Worm (Caenorhabditis elegans): ENCODE data around the gene C55A6.12.

DNA sequence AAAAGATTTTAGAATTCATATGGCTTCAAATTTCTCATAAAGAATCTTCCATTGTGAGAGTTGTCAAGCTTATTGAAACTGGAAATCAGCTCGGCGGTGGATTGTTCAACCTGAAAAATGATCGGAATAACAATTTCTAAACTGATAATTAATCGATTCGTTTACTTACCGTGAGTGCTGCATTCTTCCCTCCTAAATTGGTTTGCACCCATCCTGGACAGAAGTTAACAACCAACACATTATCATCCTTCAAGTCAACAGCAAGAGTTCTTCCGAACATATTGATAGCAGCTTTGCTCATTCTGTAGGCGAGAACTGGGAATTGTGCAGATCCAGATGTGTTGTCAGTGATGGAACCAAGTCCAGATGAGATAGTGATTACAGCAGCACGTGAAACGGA, 12.2 kb upstream of the C55A6.12 start:
- no peak for TF ChIP-seq lin-13 (tag; optimal IDR thresholded peaks at IDR 0.05)
- no peak for TF ChIP-seq flh-1 (GFP tag; optimal IDR thresholded peaks at IDR 0.05)
- TF ChIP-seq mab-5 (tag; optimal IDR thresholded peaks at IDR 0.05): no peak
- TF ChIP-seq unc-62 (GFP tag; optimal IDR thresholded peaks at IDR 0.05): no peak
- no peak for TF ChIP-seq ceh-83 (GFP tag; optimal IDR thresholded peaks at IDR 0.05)
- no peak for TF ChIP-seq mep-1 (tag; optimal IDR thresholded peaks at IDR 0.05)
- TF ChIP-seq nhr-237 (tag; optimal IDR thresholded peaks at IDR 0.05): no peak
- no peak for TF ChIP-seq pha-4 (tag; optimal IDR thresholded peaks at IDR 0.05)
- TF ChIP-seq nhr-12 (tag; optimal IDR thresholded peaks at IDR 0.05): no peak

Measured in whole organism, mixed stage, embryonic.